Fruit fly (Drosophila melanogaster) whole organism, larva: ENCODE measurements around the gene TfIIA-L.

Experiments
- noc ChIP-seq: fragments of 200-800 bp; sonication (Bioruptor generic); optimal IDR thresholded peaks from 3 replicates; lab custom pipeline; 2019; ENCODE audit warnings: missing biosample characterization, mild to moderate bottlenecking, missing genetic modification characterization, moderate library complexity

TfIIA-L gene

DNA sequence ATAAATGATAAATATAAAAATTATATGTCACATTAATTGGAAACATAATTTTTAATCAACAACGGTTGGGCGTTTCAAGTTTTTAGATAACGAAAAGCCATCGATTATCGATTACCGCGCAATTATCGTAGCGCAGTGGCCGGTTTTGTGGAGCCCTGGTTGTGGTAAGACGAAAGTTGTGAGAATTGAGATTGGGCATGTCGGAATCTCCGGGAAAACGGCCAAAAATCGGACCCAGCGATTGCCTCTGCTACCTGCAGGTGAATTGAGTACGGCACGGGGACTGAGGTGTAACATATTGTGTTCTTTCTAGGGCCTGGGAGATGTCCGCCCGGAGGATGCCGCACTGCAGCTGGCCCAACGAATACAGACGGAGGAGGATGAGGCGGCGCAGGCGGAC lies 32.7 kb downstream of the TfIIA-L start, which contains the start of gene CG3368:
Gene CG3368 (plus strand): TSS at position 136 of the 400 bp plus-strand sequence.
- TF ChIP-seq noc = no peak

DNA sequence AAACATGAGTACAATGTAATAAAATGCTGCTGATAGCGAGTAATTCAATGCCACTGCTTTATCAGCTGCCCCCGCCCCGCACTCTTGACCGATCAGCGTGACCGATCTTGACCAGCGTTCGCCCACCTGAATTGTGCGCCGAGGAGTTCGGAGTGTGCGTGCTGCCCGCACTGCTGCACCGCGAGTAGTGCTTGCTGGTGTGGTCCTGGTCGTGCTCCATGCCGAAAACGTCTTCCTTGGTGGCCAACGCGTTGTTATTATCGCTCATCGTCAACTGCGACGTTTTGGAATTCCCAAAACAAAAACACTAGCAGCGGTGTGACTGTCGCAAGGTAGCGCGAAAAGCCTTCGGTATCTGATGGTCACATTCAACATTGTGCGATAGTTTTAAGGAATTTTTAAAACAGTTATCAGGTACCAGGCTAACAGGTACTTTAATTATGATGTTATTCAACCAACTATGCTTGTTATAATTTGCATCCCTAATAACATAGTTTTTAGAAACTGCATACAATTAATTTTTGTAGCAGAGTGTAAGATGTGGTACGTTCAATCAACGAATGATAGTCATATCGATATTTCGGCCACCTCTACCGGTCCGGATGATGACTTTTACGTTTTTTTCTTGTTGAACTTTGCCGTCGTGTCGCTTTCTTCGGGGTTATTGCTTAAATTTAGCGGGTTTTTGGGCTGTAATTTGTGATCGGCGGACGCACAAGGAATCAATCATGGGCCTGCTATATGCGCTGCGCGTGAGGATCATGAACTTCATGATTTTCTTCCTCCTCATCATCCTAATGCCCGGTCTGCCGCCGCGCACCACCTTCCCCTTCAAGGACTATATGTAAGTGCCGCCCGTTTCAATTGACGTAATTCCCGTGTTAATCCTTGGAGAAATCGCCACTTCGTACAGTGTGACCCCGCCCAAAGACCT lies 37.6 kb downstream of the TfIIA-L start, which contains the start of the genes bigmax and Hmu:
Gene bigmax (minus strand): TSS at position 325 of the 934 bp plus-strand sequence.
Gene Hmu (plus strand): TSS at position 568 of the 934 bp plus-strand sequence.
- peak; percentile 73 for TF ChIP-seq noc

DNA sequence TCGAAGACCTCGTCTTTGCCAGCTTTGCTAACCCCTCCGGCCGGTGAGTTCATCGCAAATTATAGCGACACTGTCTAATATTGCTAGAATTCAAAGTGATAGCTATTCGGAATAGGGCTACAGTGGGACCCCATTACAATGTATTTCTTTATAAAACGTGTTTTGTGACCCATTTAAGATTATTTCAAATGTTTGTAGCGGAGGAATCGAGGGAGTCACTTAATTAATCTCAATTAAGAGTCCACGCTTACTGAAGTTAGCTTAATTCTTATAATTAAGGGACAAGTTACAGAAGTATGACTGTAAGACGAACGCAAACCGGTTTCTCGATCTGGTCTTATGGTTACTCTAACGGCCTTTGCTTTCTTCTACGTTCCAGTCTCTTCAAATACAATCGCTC lies 38.7 kb downstream of the TfIIA-L start:
- peak; percentile 88 for TF ChIP-seq noc

DNA sequence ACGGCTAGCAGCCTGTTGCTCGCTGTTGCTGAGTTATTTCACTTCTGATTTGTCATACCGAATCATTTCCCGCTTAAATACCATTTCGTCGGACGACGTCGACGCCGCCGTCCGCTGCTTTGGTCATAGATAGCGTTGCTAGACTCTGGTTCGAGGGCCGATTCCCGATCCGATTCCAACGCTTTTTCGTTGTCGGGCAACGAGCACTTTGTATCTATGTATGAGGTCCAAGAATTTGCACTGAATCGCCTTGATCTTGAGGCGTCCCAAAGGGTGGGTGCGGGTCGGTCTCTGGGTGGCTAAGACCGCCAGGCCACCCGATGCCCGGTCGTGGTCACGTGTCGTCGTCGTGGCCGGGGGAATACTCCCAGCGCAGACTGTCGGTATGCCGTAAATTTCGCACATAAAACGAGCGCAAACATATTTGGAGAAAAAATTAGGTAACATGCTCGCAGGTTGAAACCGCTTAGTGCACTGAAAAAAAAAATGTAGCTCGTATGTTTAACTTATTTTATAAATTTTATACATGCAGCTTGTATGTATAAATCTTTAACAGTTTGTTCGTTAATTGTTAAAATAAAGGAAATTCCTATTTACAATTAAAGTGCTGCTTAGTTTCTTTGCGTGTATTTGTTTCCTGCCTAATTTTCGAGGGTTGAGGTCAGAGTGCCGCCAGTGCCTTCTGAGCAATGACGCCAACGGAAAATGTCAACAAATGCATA lies 41.4 kb downstream of the TfIIA-L start, which contains the start of gene CG3348:
Gene CG3348 (minus strand): TSS at position 51 of the 722 bp plus-strand sequence.
- TF ChIP-seq noc = peak; percentile 99

DNA sequence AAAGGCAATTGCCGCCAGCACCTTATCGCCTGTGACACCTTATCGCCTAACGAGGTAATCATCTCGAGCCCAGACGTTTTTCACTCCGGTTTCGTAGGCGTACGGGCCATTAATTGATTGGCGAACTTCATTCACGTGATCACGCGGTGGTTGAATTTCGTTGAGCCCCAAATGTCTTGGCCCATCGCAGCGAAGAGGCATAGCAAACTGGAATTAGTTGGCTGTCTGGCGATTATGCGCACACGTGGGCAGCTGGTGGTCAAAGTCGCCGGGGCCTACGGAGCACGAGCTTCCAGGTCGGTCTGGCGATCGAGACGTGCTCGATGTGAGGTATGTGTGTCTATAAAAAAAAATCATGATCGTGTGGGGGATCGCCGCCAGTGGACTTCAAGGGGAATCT lies 42.2 kb downstream of the TfIIA-L start:
- no peak for TF ChIP-seq noc

DNA sequence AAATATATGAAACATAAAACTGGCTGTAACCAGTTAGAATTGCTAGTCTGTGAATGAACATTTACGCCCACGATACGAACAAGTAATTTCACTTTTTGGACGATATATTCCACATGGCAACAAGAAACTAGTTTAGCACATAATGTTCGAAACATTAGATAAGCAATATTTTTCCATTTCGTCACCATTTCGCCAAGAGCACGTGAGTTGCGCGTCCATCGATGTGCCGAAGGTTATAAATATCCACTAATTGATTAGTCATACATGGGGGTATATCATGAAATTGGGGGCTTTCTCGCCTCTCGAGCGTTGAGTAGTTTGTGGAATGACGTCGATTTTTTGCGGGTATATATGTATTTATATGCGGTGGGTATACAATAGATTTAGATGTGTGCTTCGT lies 43.2 kb downstream of the TfIIA-L start:
- no peak for TF ChIP-seq noc
